ENCODE assay signal across 3 worm cellular contexts in genomic region chrX:14903424-14903823, ce11.
TF ChIP-seq lines count a peak whose summit lies in the region.

No protein-coding gene starts in this region.

TF ChIP-seq in whole organism, L1 larva, 84 proteins besides CTCF, POLR2A, EP300 and RAD21:
- TF ChIP-seq blmp-1 (tag; optimal IDR thresholded peaks at IDR 0.05; lab: Kevin White, UChicago), result peak; percentile 32
- no peak for TF ChIP-seq lin-39 (tag; optimal IDR thresholded peaks at IDR 0.05; lab: Kevin White, UChicago)
- TF ChIP-seq pqm-1 (tag; optimal IDR thresholded peaks at IDR 0.05; lab: Kevin White, UChicago), result no peak
- peak in 4 of 6 experiments; percentile 7 to 49 (median 24) for TF ChIP-seq elt-3 (tag; optimal IDR thresholded peaks at IDR 0.05; lab: Kevin White, UChicago)
- no peak for TF ChIP-seq nhr-76 (tag; optimal IDR thresholded peaks at IDR 0.05; lab: Kevin White, UChicago)
- TF ChIP-seq nhr-90 (tag; optimal IDR thresholded peaks at IDR 0.05; lab: Kevin White, UChicago; ENCODE audit: poor library complexity), result no peak
TF ChIP-seq in whole organism, L1 larva: peak in this region for 2.

TF ChIP-seq in whole organism, L2 larva, 48 proteins besides CTCF, POLR2A, EP300 and RAD21:
- TF ChIP-seq blmp-1 (tag; optimal IDR thresholded peaks at IDR 0.05; lab: Kevin White, UChicago; ENCODE audit: insufficient read depth), result peak; percentile 55
- TF ChIP-seq nhr-129 (tag; optimal IDR thresholded peaks at IDR 0.05; lab: Kevin White, UChicago), result no peak
- no peak for TF ChIP-seq zag-1 (tag; optimal IDR thresholded peaks at IDR 0.05; lab: Kevin White, UChicago)
- no peak for TF ChIP-seq nhr-6 (tag; optimal IDR thresholded peaks at IDR 0.05; lab: Kevin White, UChicago)
- TF ChIP-seq dmd-4 (tag; optimal IDR thresholded peaks at IDR 0.05; lab: Kevin White, UChicago), result no peak
- TF ChIP-seq nhr-25 (tag; optimal IDR thresholded peaks at IDR 0.05; lab: Kevin White, UChicago), result no peak
- TF ChIP-seq sma-9 (GFP tag; optimal IDR thresholded peaks at IDR 0.05; lab: Kevin White, UChicago), result peak; percentile 38
- TF ChIP-seq sma-9 (tag; optimal IDR thresholded peaks at IDR 0.05; lab: Kevin White, UChicago), result no peak
- TF ChIP-seq mdl-1 (tag; optimal IDR thresholded peaks at IDR 0.05; lab: Kevin White, UChicago), result no peak
- TF ChIP-seq crh-2 (tag; optimal IDR thresholded peaks at IDR 0.05; lab: Kevin White, UChicago), result no peak
- no peak for TF ChIP-seq ztf-4 (tag; optimal IDR thresholded peaks at IDR 0.05; lab: Kevin White, UChicago)
- TF ChIP-seq ama-1 (optimal IDR thresholded peaks at IDR 0.05; lab: Kevin White, UChicago), result no peak
- no peak for TF ChIP-seq nhr-12 (tag; optimal IDR thresholded peaks at IDR 0.05; lab: Kevin White, UChicago)
- TF ChIP-seq mab-5 (tag; optimal IDR thresholded peaks at IDR 0.05; lab: Kevin White, UChicago), result no peak
- no peak for TF ChIP-seq skn-1 (tag; optimal IDR thresholded peaks at IDR 0.05; lab: Kevin White, UChicago)
- TF ChIP-seq unc-55 (GFP tag; optimal IDR thresholded peaks at IDR 0.05; lab: Kevin White, UChicago), result no peak
- TF ChIP-seq ceh-82 (tag; optimal IDR thresholded peaks at IDR 0.05; lab: Kevin White, UChicago), result no peak
- no peak for TF ChIP-seq nhr-23 (tag; optimal IDR thresholded peaks at IDR 0.05; lab: Kevin White, UChicago)
- no peak for TF ChIP-seq ztf-11 (tag; optimal IDR thresholded peaks at IDR 0.05; lab: Kevin White, UChicago)
TF ChIP-seq in whole organism, L2 larva: peak in this region for 2.

TF ChIP-seq in whole organism, L3 larva, 47 proteins besides CTCF, POLR2A, EP300 and RAD21:
- TF ChIP-seq lin-15B (tag; optimal IDR thresholded peaks at IDR 0.05; lab: Kevin White, UChicago), result no peak
- TF ChIP-seq nhr-12 (tag; optimal IDR thresholded peaks at IDR 0.05; lab: Kevin White, UChicago), result no peak
- no peak for TF ChIP-seq nhr-28 (tag; optimal IDR thresholded peaks at IDR 0.05; lab: Kevin White, UChicago)
- peak in 2 of 3 experiments; percentile 54 to 67 for TF ChIP-seq elt-3 (tag; optimal IDR thresholded peaks at IDR 0.05; lab: Kevin White, UChicago)
- no peak for TF ChIP-seq nhr-43 (tag; optimal IDR thresholded peaks at IDR 0.05; lab: Kevin White, UChicago; ENCODE audit: poor library complexity, severe bottlenecking)
- TF ChIP-seq lin-39 (tag; optimal IDR thresholded peaks at IDR 0.05; lab: Kevin White, UChicago), result no peak

Comparison
In these comparisons a context has a peak if more than half of its experiments do, and no peak if none do; other contexts are left out.
1. Of the 22 proteins assayed by ChIP-seq in both whole organism, L1 larva and whole organism, L2 larva: peak only in whole organism, L1 larva: elt-3; only in whole organism, L2 larva: none; in both: blmp-1; in neither: 20.